Worm (Caenorhabditis elegans): Measurements from ENCODE around the gene hgap-2.

hgap-2 gene

DNA sequence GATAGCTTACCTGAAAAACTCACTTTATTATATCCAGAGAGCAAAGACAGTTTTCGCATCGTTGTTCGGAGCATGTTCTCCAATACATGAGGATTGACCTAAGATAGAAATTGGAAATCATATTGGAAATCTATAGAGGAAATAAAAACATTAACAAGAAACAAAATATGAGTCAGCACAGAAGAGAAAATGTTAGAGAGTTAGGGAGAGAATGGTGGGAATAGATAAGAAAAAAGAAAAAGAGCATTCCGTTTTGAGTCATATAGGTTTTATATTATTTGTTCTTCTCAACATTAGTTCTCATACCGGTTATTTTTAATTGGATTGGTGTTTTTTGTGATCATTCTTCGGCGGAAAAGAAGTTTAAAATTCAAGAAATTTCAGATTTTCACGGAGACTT, at the start of gene hgap-2:
Gene hgap-2, minus strand, starts transcription at position 101 of the 400 bp plus-strand sequence.
- no peak for TF ChIP-seq sox-4 (tag; optimal IDR thresholded peaks at IDR 0.05)
- TF ChIP-seq ztf-16 (tag; optimal IDR thresholded peaks at IDR 0.05) = no peak
- TF ChIP-seq fax-1 (tag; optimal IDR thresholded peaks at IDR 0.05) = no peak
- no peak for TF ChIP-seq ceh-9 (tag; optimal IDR thresholded peaks at IDR 0.05)
- no peak for TF ChIP-seq zip-5 (tag; optimal IDR thresholded peaks at IDR 0.05)
- TF ChIP-seq odd-2 (tag; optimal IDR thresholded peaks at IDR 0.05) = no peak
- no peak for TF ChIP-seq syd-9 (tag; optimal IDR thresholded peaks at IDR 0.05)
- TF ChIP-seq sdc-2 (tag; optimal IDR thresholded peaks at IDR 0.05) = no peak
- no peak for TF ChIP-seq fkh-6 (tag; optimal IDR thresholded peaks at IDR 0.05)
- TF ChIP-seq pag-3 (tag; optimal IDR thresholded peaks at IDR 0.05; ENCODE audit: borderline replicate concordance) = no peak
- TF ChIP-seq dmd-4 (tag; optimal IDR thresholded peaks at IDR 0.05; ENCODE audit: borderline replicate concordance) = no peak

DNA sequence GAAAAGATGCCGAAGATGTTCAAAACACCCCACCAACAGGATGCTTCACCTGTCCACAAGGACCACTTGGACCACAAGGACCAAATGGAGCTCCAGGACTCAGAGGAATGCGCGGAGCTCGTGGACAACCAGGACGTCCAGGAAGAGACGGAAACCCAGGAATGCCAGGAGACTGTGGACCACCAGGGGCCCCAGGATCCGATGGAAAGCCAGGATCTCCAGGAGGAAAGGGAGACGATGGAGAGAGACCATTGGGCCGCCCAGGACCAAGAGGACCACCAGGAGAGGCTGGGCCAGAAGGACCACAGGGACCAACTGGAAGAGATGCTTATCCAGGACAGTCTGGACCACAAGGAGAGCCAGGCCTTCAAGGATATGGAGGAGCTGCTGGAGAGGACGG, 48.9 kb upstream of the hgap-2 start:
- TF ChIP-seq ceh-48 (tag; optimal IDR thresholded peaks at IDR 0.05) = no peak
- no peak for TF ChIP-seq rnt-1 (tag; optimal IDR thresholded peaks at IDR 0.05)
- no peak for TF ChIP-seq pag-3 (tag; optimal IDR thresholded peaks at IDR 0.05; ENCODE audit: borderline replicate concordance)
- TF ChIP-seq eyg-1 (tag; optimal IDR thresholded peaks at IDR 0.05) = no peak
- TF ChIP-seq hlh-8 (tag; optimal IDR thresholded peaks at IDR 0.05) = no peak
- TF ChIP-seq ceh-9 (tag; optimal IDR thresholded peaks at IDR 0.05) = no peak
- no peak for TF ChIP-seq ceh-2 (tag; optimal IDR thresholded peaks at IDR 0.05)
- no peak for TF ChIP-seq K09A11.1 (tag; optimal IDR thresholded peaks at IDR 0.05; ENCODE audit: insufficient read depth)
- TF ChIP-seq madf-2 (tag; optimal IDR thresholded peaks at IDR 0.05) = no peak
- no peak for TF ChIP-seq nhr-232 (tag; optimal IDR thresholded peaks at IDR 0.05)
- TF ChIP-seq hlh-13 (GFP tag; optimal IDR thresholded peaks at IDR 0.05) = no peak
- TF ChIP-seq che-1 (tag; optimal IDR thresholded peaks at IDR 0.05) = no peak

DNA sequence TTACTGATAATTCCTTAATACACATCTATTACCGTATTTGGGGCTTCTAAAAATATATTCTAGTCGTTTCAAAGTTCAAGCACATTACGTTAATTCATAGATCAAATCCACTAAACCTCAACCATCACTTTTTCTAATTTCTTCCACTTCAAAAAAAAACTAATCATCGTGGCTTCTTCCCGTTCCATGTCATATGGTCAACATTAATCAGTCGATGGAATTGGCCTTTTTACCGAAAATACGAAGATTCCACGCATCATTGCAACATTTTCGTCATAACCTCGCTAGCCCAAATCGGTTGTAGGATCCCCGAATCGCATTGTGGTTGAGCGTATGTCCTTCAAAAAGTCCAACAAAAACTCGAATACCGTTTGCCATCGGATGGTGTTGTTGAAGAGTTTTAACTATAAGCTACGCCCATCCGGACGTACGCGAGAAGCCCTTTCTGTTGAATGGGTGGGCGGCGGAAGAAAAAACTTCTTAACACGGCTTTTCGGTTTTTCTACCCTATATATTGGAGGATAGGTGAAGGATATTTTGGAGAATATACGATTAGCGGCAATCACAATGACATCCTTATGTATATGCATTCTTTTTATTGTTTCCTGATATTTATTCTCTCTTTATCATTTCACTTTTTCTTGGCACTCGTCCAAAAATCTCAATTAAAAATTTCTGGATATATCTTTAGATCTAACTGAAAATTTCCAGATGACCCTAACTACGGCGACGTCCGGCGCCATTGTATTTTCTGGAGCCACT, 47.8 kb upstream of the hgap-2 start, which contains the start of gene rol-6:
Gene rol-6, plus strand, starts transcription at position 712 of the 762 bp plus-strand sequence.
- no peak for TF ChIP-seq unc-55 (GFP tag; optimal IDR thresholded peaks at IDR 0.05)
- no peak for TF ChIP-seq mec-3 (tag; optimal IDR thresholded peaks at IDR 0.05; ENCODE audit: borderline replicate concordance)
- no peak for TF ChIP-seq Y22D7AL.16 (tag; optimal IDR thresholded peaks at IDR 0.05)
- no peak for TF ChIP-seq nhr-11 (tag; optimal IDR thresholded peaks at IDR 0.05)
- no peak for TF ChIP-seq ama-1 (optimal IDR thresholded peaks at IDR 0.05)

DNA sequence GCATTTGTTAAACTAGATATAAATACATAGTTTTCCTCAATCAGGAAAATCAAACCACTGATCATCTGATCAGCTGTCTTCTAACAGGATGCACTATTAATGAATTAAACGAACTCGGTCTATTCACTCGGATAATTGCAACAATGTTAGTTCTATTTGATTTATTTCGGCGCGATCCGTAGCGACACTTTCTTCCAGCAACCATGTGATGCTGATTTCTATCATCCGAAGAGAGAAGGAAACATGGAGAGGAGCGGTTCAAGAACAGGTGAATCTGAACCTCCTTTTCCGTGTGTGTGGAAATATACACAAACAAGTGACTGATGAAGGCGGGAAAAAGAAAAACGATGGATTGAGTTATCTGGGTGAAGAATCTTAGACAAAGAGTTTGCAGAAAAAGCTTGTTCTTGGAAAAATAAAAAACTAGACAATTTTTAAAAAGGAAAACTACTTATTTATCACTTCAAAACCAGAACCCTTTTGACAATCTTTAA, 47.1 kb upstream of the hgap-2 start:
- no peak for TF ChIP-seq lim-6 (tag; optimal IDR thresholded peaks at IDR 0.05)
- no peak for TF ChIP-seq elt-2 (tag; optimal IDR thresholded peaks at IDR 0.05)
- TF ChIP-seq fax-1 (tag; optimal IDR thresholded peaks at IDR 0.05) = no peak
- no peak for TF ChIP-seq gmeb-2 (tag; optimal IDR thresholded peaks at IDR 0.05)
- TF ChIP-seq ref-2 (tag; optimal IDR thresholded peaks at IDR 0.05) = no peak

DNA sequence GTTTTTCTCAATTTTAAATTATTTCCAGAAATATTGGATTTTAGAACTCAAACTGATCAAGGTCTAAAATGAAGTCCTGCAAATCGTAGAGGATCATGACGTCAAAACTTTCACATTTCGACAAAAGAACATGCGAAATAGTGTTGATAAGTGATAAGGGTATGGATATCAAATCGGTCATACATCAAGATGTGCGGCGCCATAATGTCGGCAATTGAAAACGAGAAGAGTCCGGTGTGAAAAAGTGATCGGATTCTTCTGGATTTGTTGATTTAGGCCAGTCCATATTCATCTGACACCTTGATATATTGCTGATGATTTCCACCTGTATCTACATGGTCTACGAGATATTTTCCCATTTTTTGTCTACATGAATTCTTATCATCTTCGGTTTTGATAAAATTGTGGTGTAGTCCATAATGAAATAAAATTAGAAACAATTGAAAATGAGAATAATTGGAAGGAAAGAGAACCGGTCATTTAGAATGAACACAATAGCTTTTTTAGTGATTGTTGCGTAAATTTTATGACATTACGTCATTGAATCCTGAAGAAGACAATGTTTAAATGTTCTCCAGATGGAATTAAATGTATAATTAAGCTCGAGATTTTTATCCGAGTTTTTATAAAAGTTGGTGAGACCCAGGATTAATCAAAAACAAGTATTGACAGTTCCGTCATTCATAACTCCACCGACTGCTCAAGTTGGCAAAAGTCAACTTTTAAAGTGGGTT, 46.4 kb upstream of the hgap-2 start:
- TF ChIP-seq nfya-1 (tag; optimal IDR thresholded peaks at IDR 0.05) (no peak), K09A11.1 (tag; optimal IDR thresholded peaks at IDR 0.05; ENCODE audit: insufficient read depth) (no peak), dmd-4 (tag; optimal IDR thresholded peaks at IDR 0.05; ENCODE audit: borderline replicate concordance) (no peak), fkh-10 (GFP tag; optimal IDR thresholded peaks at IDR 0.05) (no peak), gmeb-2 (tag; optimal IDR thresholded peaks at IDR 0.05) (no peak), ama-1 (optimal IDR thresholded peaks at IDR 0.05) (no peak), ceh-9 (tag; optimal IDR thresholded peaks at IDR 0.05) (no peak), ceh-18 (tag; optimal IDR thresholded peaks at IDR 0.05) (no peak), C08G9.2 (tag; optimal IDR thresholded peaks at IDR 0.05) (no peak), sox-4 (tag; optimal IDR thresholded peaks at IDR 0.05) (no peak), ceh-2 (tag; optimal IDR thresholded peaks at IDR 0.05) (no peak), sox-2 (GFP tag; IDR thresholded peaks at IDR 0.05) (no peak), fax-1 (tag; optimal IDR thresholded peaks at IDR 0.05) (no peak), pax-1 (tag; optimal IDR thresholded peaks at IDR 0.05) (no peak), hlh-6 (tag; optimal IDR thresholded peaks at IDR 0.05) (no peak)

Measured in whole organism, late embryonic.